Fruit fly (Drosophila melanogaster) whole organism, embryonic: Measurements from ENCODE around the gene CG34160.

Experiments used
- CG11247 ChIP-seq: fragments of 200-800 bp; sonication (Bioruptor generic); IDR thresholded peaks from 2 replicates; pipeline ENCODE4 v1.3.6; 2022; ENCODE audit warnings: missing biosample characterization, missing genetic modification characterization
- CG6854 ChIP-seq: fragments of 200-800 bp; sonication (Bioruptor generic); optimal IDR thresholded peaks from 3 replicates; lab custom pipeline; 2017; ENCODE audit warnings: missing biosample characterization, mild to moderate bottlenecking, missing genetic modification characterization
- inv ChIP-seq: fragments of 200-800 bp; sonication (Bioruptor generic); IDR thresholded peaks from 2 replicates; pipeline ENCODE4 v1.3.6; 2022; ENCODE audit warnings: missing biosample characterization, missing genetic modification characterization; ENCODE audit not compliant: partially characterized antibody
- pita ChIP-seq: fragments of 200-800 bp; sonication (Bioruptor generic); optimal IDR thresholded peaks from 2 replicates; lab custom pipeline; 2017; ENCODE audit warnings: missing biosample characterization, mild to moderate bottlenecking, missing genetic modification characterization
- repo ChIP-seq: fragments of 200-800 bp; sonication (Bioruptor generic); optimal IDR thresholded peaks from 2 replicates; lab custom pipeline; 2016; ENCODE audit warnings: missing biosample characterization, missing genetic modification characterization
- sisA ChIP-seq: fragments of 200-800 bp; sonication (Bioruptor generic); IDR thresholded peaks from 2 replicates; pipeline ENCODE4 v1.3.6; 2022; ENCODE audit warnings: missing biosample characterization, missing genetic modification characterization

DNA sequence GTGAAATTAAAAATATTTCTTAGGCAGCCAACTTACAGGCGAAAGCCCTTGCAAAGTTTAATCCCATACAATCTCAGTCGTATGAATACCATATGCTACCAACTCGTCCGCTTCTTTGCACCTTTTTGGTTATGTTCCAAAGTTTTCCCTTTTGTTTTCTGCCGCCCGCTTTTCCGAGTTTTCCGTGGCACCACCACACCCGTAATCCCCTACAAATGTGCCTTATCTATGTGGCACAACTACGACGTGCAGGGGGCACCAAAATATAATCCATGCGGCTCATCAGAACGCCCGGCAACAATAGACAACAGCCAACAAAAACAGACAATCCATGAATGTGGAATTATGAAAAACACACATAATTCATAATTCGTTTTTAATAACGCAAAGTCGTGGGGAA, 28.1 kb downstream of the CG34160 start:
- no peak for TF ChIP-seq CG11247 (GFP tag; lab: Robert Waterston, UW)
- TF ChIP-seq repo (GFP tag; lab: Kevin White, UChicago), result no peak
- no peak for TF ChIP-seq CG6854 (GFP tag; lab: Kevin White, UChicago)
- no peak for TF ChIP-seq inv (GFP tag; lab: Robert Waterston, UW)
- no peak for TF ChIP-seq pita
- TF ChIP-seq sisA (GFP tag; lab: Robert Waterston, UW), result no peak
